Fruit fly (Drosophila melanogaster): ENCODE measurements around the gene Meltrin.

Gene Meltrin

DNA sequence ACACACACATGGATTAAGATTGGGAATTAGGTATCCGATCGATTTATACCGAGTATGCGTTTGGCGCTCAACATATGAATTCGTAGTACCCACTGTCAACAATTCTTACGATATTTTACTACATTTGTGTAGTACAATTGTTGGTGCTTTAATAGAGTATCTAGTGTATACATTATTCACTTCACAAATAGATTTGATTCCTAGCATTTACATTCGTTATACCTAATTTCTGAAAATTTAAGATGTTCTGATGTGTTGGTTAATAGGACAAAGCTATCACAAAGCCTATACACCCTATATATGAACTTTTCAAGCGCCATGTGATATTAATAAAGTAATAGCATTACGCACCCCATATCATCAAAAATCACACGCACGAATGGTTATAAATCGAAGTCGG is 72.4 kb downstream of the Meltrin start:
- no peak for TF ChIP-seq CTCF (optimal IDR thresholded peaks at IDR 0.05)
- TF ChIP-seq CG8478 (optimal IDR thresholded peaks at IDR 0.05) = no peak

DNA sequence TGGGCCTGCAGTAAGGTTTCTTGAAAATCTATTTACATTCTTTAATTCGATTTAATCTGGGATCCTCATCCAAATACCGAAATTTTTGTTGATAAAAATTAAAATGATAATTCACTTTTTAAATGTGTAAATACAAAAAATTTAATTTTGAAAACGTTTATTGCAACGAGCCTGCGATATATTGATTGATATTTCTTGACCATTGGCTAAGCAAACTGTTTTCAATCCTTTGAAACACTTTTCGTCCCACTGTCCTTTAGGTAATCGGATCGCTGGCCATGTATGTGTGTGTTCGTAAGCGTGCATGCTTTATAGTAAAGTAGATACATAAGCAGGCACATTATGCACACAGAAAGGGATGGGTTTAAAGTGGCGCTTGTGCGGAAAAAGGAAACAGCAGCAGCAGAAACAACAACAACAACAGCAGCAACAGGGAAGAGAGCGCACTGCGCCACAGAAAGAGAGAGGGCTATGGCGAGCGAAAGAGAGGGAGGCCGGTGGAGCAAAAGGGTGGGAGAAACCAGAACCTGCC is 72.9 kb downstream of the Meltrin start:
- TF ChIP-seq CG8478 (optimal IDR thresholded peaks at IDR 0.05) (no peak), CTCF (optimal IDR thresholded peaks at IDR 0.05) (no peak)

DNA sequence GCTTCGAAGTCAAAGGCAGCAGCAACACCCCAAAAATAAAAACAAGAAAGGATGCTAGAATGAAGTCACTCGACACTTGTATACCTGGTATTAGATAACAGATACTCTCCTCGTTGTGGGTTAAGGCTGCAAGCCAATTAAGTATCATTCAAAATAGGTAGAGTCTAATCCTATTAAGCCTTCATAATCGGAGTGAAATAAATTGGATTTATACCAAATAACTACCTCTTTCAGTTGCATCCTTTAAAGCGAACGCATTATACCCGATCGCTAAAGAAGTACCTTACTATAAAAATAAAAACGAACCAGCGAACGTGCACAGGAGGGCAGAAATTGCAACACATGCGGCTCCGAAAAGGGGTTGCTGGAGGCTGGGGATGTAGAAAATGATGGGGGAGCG is 74.5 kb downstream of the Meltrin start:
- TF ChIP-seq CG8478 (optimal IDR thresholded peaks at IDR 0.05) = no peak
- no peak for TF ChIP-seq CTCF (optimal IDR thresholded peaks at IDR 0.05)
